Fruit fly (Drosophila melanogaster): ENCODE results near the gene tth.

DNA sequence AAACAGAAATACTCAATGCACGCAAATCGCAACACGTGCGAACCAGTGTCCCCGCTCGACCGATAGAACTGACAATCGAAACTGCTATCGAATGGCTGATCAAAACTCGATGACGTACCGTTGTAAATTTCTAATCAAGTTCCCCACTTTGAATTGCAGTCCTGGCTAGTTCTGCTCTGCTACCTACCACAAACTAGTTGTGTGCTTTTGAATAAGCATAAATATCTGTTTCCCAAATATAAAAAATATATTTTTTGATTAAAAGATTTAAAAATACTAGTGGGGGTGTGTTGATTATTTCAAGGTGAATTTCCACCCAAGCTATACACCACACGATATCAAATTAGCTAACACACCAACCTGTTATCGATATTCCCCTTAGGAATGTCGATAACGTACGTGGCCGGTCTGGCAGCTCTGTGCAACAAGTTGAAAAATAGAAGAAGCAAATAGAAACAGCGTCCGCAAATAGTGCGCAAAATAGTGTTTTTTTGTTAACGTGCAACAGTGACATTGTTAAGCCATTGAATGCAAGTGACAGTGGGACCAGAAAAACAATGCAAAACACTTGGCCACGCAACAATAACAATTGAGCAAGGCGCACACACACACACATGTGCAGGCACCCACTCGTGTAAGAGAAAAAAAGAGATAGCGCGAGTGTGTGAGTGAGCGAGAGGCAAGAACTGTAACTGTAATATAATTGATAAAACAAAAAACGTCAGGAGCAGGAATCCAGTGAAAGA is 8.1 kb upstream of the tth start, which contains the start of the genes CG2691 and NFAT:
- TF ChIP-seq Dll (optimal IDR thresholded peaks at IDR 0.05) (no peak), CG8478 (optimal IDR thresholded peaks at IDR 0.05) (no peak), psq (optimal IDR thresholded peaks at IDR 0.05) (no peak), EcR (GFP tag; optimal IDR thresholded peaks at IDR 0.05) (no peak), usp (GFP tag; optimal IDR thresholded peaks at IDR 0.05) (no peak)

Measured in whole organism.